Worm (Caenorhabditis elegans): ENCODE measurements around the gene str-214.
"Not testable (repeated sequence)": the region's sequence is repeated elsewhere in the genome, so short reads cannot be mapped to it uniquely, and the experiment has no call there.

The str-214 gene

ce11 chrV:16315004-16315403 lies at the start of gene str-214:
Gene str-214, plus strand, starts transcription at chrV:16315304.
- no peak for TF ChIP-seq egl-18 (GFP tag; IDR thresholded peaks at IDR 0.05)

DNA sequence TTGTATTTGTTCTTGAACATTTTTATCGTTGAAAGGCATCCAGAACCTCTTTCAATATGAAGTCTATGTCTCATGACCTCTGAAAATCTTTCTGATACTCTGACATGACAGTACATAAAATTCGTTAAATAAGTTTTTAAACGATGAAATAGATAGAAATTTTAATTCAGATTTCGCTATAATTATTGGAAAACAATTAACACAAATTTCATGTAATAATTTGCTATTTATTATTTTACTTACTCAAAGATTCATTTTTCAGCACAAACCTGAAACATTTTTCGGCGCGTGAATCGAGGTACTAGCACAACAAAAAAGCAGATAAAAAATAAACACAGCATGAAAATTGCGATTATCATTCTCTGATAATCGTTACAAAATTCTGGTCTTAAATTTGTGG lies 48.6 kb upstream of the str-214 start, which contains the start of gene T13F3.4:
Gene T13F3.4, minus strand, starts transcription at position 101 of the 400 bp plus-strand sequence.
- no peak for TF ChIP-seq ceh-100 (GFP tag; IDR thresholded peaks at IDR 0.05)
- no peak for TF ChIP-seq dpl-1 (GFP tag; optimal IDR thresholded peaks at IDR 0.05)
- no peak for TF ChIP-seq T07F8.4 (tag; optimal IDR thresholded peaks at IDR 0.05)
- no peak for TF ChIP-seq unc-62 (GFP tag; optimal IDR thresholded peaks at IDR 0.05)
- no peak for TF ChIP-seq atf-7 (tag; optimal IDR thresholded peaks at IDR 0.05)
- no peak for TF ChIP-seq mcd-1 (GFP tag; IDR thresholded peaks at IDR 0.05)
- TF ChIP-seq dpff-1 (tag; optimal IDR thresholded peaks at IDR 0.05), result no peak
- no peak for TF ChIP-seq tlf-1 (GFP tag; optimal IDR thresholded peaks at IDR 0.05)
- no peak for TF ChIP-seq Y67H2A.10 (GFP tag; conservative IDR thresholded peaks at IDR 0.05)
- no peak for TF ChIP-seq F23B12.7 (tag; optimal IDR thresholded peaks at IDR 0.05; ENCODE audit: insufficient read depth)
- TF ChIP-seq ccch-3 (GFP tag; optimal IDR thresholded peaks at IDR 0.05), result no peak
- TF ChIP-seq ceh-40 (GFP tag; IDR thresholded peaks at IDR 0.05), result no peak
- TF ChIP-seq F57A8.1 (GFP tag; optimal IDR thresholded peaks at IDR 0.05), result no peak
- TF ChIP-seq aptf-2 (GFP tag; conservative IDR thresholded peaks at IDR 0.05), result no peak
- TF ChIP-seq madf-3 (GFP tag; IDR thresholded peaks at IDR 0.05), result no peak
- no peak for TF ChIP-seq aptf-3 (GFP tag; IDR thresholded peaks at IDR 0.05)
- no peak for TF ChIP-seq K11D2.4 (GFP tag; IDR thresholded peaks at IDR 0.05)
- no peak for TF ChIP-seq B0261.1 (tag; optimal IDR thresholded peaks at IDR 0.05)

DNA sequence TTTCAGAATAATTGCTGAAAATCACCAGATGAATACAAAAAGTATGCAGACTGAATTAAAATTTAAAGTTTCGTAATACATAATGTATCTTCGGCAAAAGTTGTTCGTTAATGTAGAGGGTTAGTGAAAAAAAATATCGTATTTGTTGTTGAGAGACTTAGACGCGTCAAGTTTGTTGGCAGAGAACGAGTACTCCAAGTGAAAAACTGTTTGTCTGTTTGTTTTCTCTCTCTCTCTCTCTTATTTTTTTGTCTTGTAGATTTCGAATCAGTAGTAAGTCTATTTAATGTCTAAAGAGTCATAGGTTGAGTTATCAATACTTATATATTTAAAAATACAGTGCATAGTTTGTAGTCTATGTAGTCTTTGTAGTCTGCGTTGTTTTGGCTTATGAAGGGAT lies 45.5 kb upstream of the str-214 start, which contains the start of the genes fbxa-2 and T13F3.8:
Gene fbxa-2, minus strand, starts transcription at position 101 of the 400 bp plus-strand sequence.
Gene T13F3.8, plus strand, starts transcription at position 245 of the 400 bp plus-strand sequence.
- TF ChIP-seq unc-130 (GFP tag; optimal IDR thresholded peaks at IDR 0.05) (no peak), cebp-2 (GFP tag; IDR thresholded peaks at IDR 0.05) (no peak), egl-44 (GFP tag; IDR thresholded peaks at IDR 0.05) (no peak), Y67H2A.10 (GFP tag; conservative IDR thresholded peaks at IDR 0.05) (no peak), hmg-1.2 (GFP tag; IDR thresholded peaks at IDR 0.05) (no peak), lsl-1 (GFP tag; optimal IDR thresholded peaks at IDR 0.05) (no peak), attf-5 (GFP tag; optimal IDR thresholded peaks at IDR 0.05) (no peak), chd-7 (tag; optimal IDR thresholded peaks at IDR 0.05) (no peak), ztf-25 (GFP tag; IDR thresholded peaks at IDR 0.05) (no peak), ceh-27 (GFP tag; optimal IDR thresholded peaks at IDR 0.05) (no peak), somi-1 (GFP tag; optimal IDR thresholded peaks at IDR 0.05) (no peak), lin-40 (tag; optimal IDR thresholded peaks at IDR 0.05) (no peak), B0261.1 (tag; optimal IDR thresholded peaks at IDR 0.05) (no peak), madf-10 (tag; optimal IDR thresholded peaks at IDR 0.05) (no peak)

DNA sequence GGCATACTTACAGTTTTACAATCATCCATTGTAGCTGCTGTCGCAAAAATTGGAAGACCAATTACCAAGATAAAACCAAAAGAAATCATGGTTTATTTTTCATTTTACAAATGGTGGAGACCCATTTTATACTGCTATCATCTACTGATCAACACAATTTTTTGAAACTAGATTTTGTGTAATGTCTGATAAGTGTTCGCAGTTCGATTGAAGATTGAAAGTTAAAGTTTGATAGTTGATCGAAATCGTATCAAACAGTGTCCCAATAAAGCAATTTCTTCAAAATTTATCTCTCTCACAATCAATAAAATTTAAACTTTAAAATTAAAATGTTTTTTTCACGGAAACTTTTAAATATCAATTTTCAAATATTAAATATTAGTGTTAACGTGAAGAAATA lies 44.0 kb upstream of the str-214 start, which contains the start of gene T13F3.6:
Gene T13F3.6, minus strand, starts transcription at position 101 of the 400 bp plus-strand sequence.
- TF ChIP-seq let-526 (GFP tag; IDR thresholded peaks at IDR 0.05) (no peak), ceh-40 (GFP tag; IDR thresholded peaks at IDR 0.05) (no peak), Y67H2A.10 (GFP tag; conservative IDR thresholded peaks at IDR 0.05) (no peak), D2030.7 (GFP tag; IDR thresholded peaks at IDR 0.05) (no peak), dpff-1 (tag; optimal IDR thresholded peaks at IDR 0.05) (no peak)

DNA sequence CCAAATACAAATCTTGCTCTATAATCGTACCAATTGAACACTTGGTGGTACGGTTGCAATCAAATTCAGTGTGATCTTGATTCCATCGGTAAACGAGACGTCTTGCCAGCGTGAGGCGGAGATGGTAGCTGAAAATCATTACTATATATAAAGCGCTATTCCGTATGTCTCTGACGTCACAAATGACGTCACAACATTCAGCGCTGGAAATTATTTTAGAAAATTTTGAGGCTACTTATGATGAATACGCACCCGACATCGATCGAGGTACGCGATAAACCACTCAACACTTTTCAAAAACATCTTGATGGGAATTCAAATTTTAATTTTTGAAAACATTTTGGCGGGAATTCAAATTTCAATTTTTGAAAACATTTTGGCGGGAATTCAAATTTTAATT lies 41.7 kb upstream of the str-214 start:
- 0 out of 2 replicates have a peak, but pooled peaks have one; percentile 58 for TF ChIP-seq attf-6 (GFP tag; IDR thresholded peaks at IDR 0.05)
- TF ChIP-seq snpc-4 (GFP tag; optimal IDR thresholded peaks at IDR 0.05), result not testable (repeated sequence)
- TF ChIP-seq snpc-4 (tag; optimal IDR thresholded peaks at IDR 0.05), result peak in 1 of 4 experiments; percentile 62
- peak; percentile 6; the same call in 1 of the 2 replicates for TF ChIP-seq pbrm-1 (GFP tag; IDR thresholded peaks at IDR 0.05)
